Worm (Caenorhabditis elegans): ENCODE results near the gene ceh-34.

DNA sequence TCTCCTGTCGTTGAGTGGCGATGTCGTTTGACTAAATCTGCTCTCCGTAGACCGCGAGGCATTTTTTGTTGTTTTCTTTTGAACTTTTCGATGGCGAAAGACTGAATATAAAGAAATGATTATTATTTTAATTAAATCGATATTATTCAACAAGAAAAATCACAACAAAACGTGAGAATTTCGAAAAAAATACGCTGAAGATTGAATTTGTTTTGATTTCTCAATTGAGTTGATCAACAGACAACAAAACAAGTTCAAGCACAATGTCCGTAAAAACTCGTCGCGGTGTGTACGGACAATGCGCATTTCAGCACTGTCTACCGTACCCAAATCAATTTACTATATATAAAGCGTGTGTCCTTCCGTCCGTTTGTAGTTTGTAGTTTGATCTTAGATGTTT lies 41.4 kb downstream of the ceh-34 start, which contains the start of gene B0238.9:
- TF ChIP-seq nhr-11 (tag; optimal IDR thresholded peaks at IDR 0.05), result no peak
- TF ChIP-seq ama-1 (optimal IDR thresholded peaks at IDR 0.05), result no peak
- TF ChIP-seq ceh-9 (tag; optimal IDR thresholded peaks at IDR 0.05), result no peak
- no peak for TF ChIP-seq odd-2 (tag; optimal IDR thresholded peaks at IDR 0.05)
- no peak for TF ChIP-seq nfya-1 (tag; optimal IDR thresholded peaks at IDR 0.05)
- no peak for TF ChIP-seq ceh-6 (GFP tag; optimal IDR thresholded peaks at IDR 0.05)
- TF ChIP-seq elt-4 (tag; optimal IDR thresholded peaks at IDR 0.05), result no peak
- TF ChIP-seq madf-2 (tag; optimal IDR thresholded peaks at IDR 0.05), result no peak
- no peak for TF ChIP-seq unc-55 (GFP tag; optimal IDR thresholded peaks at IDR 0.05)
- TF ChIP-seq mec-3 (tag; optimal IDR thresholded peaks at IDR 0.05; ENCODE audit: borderline replicate concordance), result no peak
- no peak for TF ChIP-seq tbx-2 (tag; optimal IDR thresholded peaks at IDR 0.05)
- TF ChIP-seq ceh-14 (tag; optimal IDR thresholded peaks at IDR 0.05), result no peak
- TF ChIP-seq dve-1 (tag; optimal IDR thresholded peaks at IDR 0.05), result no peak
- no peak for TF ChIP-seq pha-4 (tag; optimal IDR thresholded peaks at IDR 0.05)

Measured in whole organism, late embryonic.